Worm (Caenorhabditis elegans) whole organism, L4 larva: Measurements from ENCODE around the gene F19B10.5.

Experiments used
- F44E2.7 ChIP-seq: fragments of 200-800 bp; sonication (Bioruptor generic); IDR thresholded peaks from 2 replicates; pipeline ENCODE4 v2.1.2; 2022; ENCODE audit warnings: missing genetic modification characterization, missing compliant biosample characterization
- ZK337.2 ChIP-seq: fragments of 200-800 bp; sonication (Bioruptor generic); IDR thresholded peaks from 2 replicates; pipeline ENCODE4 v1.3.6; 2022; ENCODE audit warnings: missing genetic modification reagents, missing genetic modification characterization, missing compliant biosample characterization
- aly-2 ChIP-seq: sonication (generic microtip); optimal IDR thresholded peaks from 2 replicates; lab custom pipeline; 2018; ENCODE audit warnings: missing biosample characterization, missing genetic modification characterization
- ctbp-1 ChIP-seq: fragments of 200-800 bp; sonication (Bioruptor generic); IDR thresholded peaks from 2 replicates; pipeline ENCODE4 v1.3.6; 2022; ENCODE audit warnings: missing genetic modification reagents, missing genetic modification characterization, missing compliant biosample characterization
- dmd-9 ChIP-seq: fragments of 200-800 bp; sonication (Bioruptor generic); IDR thresholded peaks from 2 replicates; pipeline ENCODE4 v1.3.6; 2022; ENCODE audit warnings: missing genetic modification reagents, missing genetic modification characterization, missing compliant biosample characterization
- lin-15B ChIP-seq: fragments of 150-350 bp; sonication (generic microtip); optimal IDR thresholded peaks from 3 replicates; lab custom pipeline; 2014; ENCODE audit warnings: missing biosample characterization, missing genetic modification characterization
- nhr-237 ChIP-seq: sonication (generic microtip); optimal IDR thresholded peaks from 2 replicates; lab custom pipeline; 2017; ENCODE audit warnings: missing biosample characterization, missing genetic modification characterization
- nhr-76 ChIP-seq: fragments of 150-350 bp; optimal IDR thresholded peaks from 2 replicates; lab custom pipeline; 2014; ENCODE audit warnings: missing biosample characterization, missing genetic modification characterization
- pha-4 ChIP-seq, 2 experiments: fragments of 150-350 bp in 1 of 2; fragments of 200-800 bp in 1 of 2; sonication (Bioruptor generic) in 1 of 2; IDR thresholded peaks in 1 of 2; optimal IDR thresholded peaks in 1 of 2; 2 replicates each; pipeline versions ENCODE4 v1.3.6 to Lab custom; 2014 to 2022; ENCODE audit warnings: missing genetic modification characterization in 2 of 2, missing genetic modification reagents in 2 of 2, missing biosample characterization in 1 of 2, missing compliant biosample characterization in 1 of 2
- zfp-2 ChIP-seq: sonication (generic microtip); optimal IDR thresholded peaks from 2 replicates; lab custom pipeline; 2016; ENCODE audit warnings: mild to moderate bottlenecking, missing genetic modification characterization, missing compliant biosample characterization

DNA sequence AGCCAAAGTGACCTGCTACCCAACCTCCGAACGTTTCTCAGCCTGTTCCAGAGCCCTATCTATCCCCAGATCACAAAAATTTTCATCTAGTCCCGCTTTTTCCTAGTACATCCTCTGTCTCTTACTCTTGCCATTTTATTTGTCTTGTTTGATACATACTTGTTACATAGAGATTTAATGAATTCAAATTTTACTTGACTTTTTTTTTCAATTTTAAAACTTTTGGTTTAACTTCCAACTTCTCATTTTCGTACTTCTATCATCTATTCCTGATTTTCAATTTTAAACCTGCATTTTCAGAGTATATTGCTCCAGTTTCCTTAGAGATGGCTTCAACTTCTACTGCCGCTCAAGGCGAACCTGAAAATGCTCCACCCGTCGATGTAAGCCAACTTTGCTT lies 28.6 kb upstream of the F19B10.5 start, which contains the start of gene M151.3:
- TF ChIP-seq F44E2.7 (GFP tag; lab: Robert Waterston, UW) (no peak), nhr-237 (tag; lab: Kevin White, UChicago) (no peak), lin-15B (tag; lab: Kevin White, UChicago) (no peak), ctbp-1 (GFP tag; lab: Robert Waterston, UW) (no peak), pha-4 (GFP tag; IDR thresholded peaks at IDR 0.05; lab: Robert Waterston, UW) (no peak), pha-4 (tag; optimal IDR thresholded peaks at IDR 0.05; lab: Kevin White, UChicago) (no peak), dmd-9 (GFP tag; lab: Robert Waterston, UW) (no peak), ZK337.2 (GFP tag; lab: Robert Waterston, UW) (no peak), nhr-76 (tag; lab: Kevin White, UChicago) (no peak), zfp-2 (tag; lab: Kevin White, UChicago) (no peak), aly-2 (tag; lab: Kevin White, UChicago) (no peak)
